Worm (Caenorhabditis elegans) whole organism, early embryonic: ENCODE data around the gene xbx-6.

Source experiments
- aly-1 ChIP-seq: sonication (generic microtip); optimal IDR thresholded peaks from 2 replicates; lab custom pipeline; 2016; ENCODE audit warnings: missing genetic modification characterization, missing compliant biosample characterization
- ama-1 ChIP-seq: fragments of 150-350 bp; optimal IDR thresholded peaks from 2 replicates; lab custom pipeline; 2014
- flt-1 ChIP-seq: fragments of 200-800 bp; sonication (Bioruptor generic); IDR thresholded peaks from 2 replicates; pipeline ENCODE4 v1.3.6; 2022; ENCODE audit warnings: missing genetic modification characterization, missing compliant biosample characterization
- hmbx-1 ChIP-seq: sonication (generic microtip); optimal IDR thresholded peaks from 2 replicates; lab custom pipeline; 2016; ENCODE audit warnings: mild to moderate bottlenecking, missing genetic modification characterization, missing compliant biosample characterization
- pes-1 ChIP-seq: fragments of 200-800 bp; sonication (Bioruptor generic); IDR thresholded peaks from 2 replicates; pipeline ENCODE4 v1.3.6; 2022; ENCODE audit warnings: missing genetic modification reagents, missing genetic modification characterization, missing compliant biosample characterization
- tbx-11 ChIP-seq: fragments of 200-800 bp; sonication (Bioruptor generic); IDR thresholded peaks from 2 replicates; pipeline ENCODE4 v1.3.6; 2022; ENCODE audit warnings: missing genetic modification characterization, missing compliant biosample characterization

- TF ChIP-seq hmbx-1 (tag; lab: Kevin White, UChicago) (no peak), pes-1 (GFP tag; lab: Robert Waterston, UW) (no peak), tbx-11 (no peak), aly-1 (tag; lab: Kevin White, UChicago) (no peak), ama-1 (lab: Kevin White, UChicago) (no peak), flt-1 (no peak)
Measured at ce11 chrV:9699216-9699615, 3.6 kb upstream of the xbx-6 start.
